Worm (Caenorhabditis elegans) whole organism, L3 larva: ENCODE results near the gene metl-13.
"Not testable (repeated sequence)": the region's sequence is repeated elsewhere in the genome, so short reads cannot be mapped to it uniquely, and the experiment has no call there.

Source experiments
- nhr-12 ChIP-seq: fragments of 150-350 bp; optimal IDR thresholded peaks from 2 replicates; lab custom pipeline; 2014; ENCODE audit warnings: missing biosample characterization, missing genetic modification characterization
- snpc-4 ChIP-seq: fragments of 150-350 bp; optimal IDR thresholded peaks from 2 replicates; lab custom pipeline; 2014; ENCODE audit warnings: missing biosample characterization, missing genetic modification characterization

ce11 chrIV:6591010-6591746, 43.7 kb upstream of the metl-13 start, which contains the start of the genes nspb-1 and nspb-2:
- TF ChIP-seq snpc-4, nhr-12 (tag; lab: Kevin White, UChicago): not testable (repeated sequence)
